Fruit fly (Drosophila melanogaster) whole organism, wandering third instar larva: ENCODE results near the gene RpS10a.

ENCODE experiments used
- Dif ChIP-seq: fragments of 200-275, 200-300 bp; sonication (Bioruptor generic); optimal IDR thresholded peaks from 2 replicates; lab custom pipeline; 2018; ENCODE audit warnings: missing biosample characterization, missing genetic modification characterization; ENCODE audit not compliant: partially characterized antibody
- br ChIP-seq: fragments of 200-800 bp; sonication (Bioruptor generic); optimal IDR thresholded peaks from 2 replicates; lab custom pipeline; 2016; ENCODE audit warnings: missing biosample characterization, missing genetic modification characterization
- ey ChIP-seq: fragments of 200-800 bp; sonication (Bioruptor generic); optimal IDR thresholded peaks from 2 replicates; lab custom pipeline; 2016; ENCODE audit warnings: missing biosample characterization, missing genetic modification characterization
- fru ChIP-seq: fragments of 200-800 bp; sonication (Bioruptor generic); optimal IDR thresholded peaks from 3 replicates; lab custom pipeline; 2016; ENCODE audit warnings: missing biosample characterization, mild to moderate bottlenecking, missing genetic modification characterization
- h ChIP-seq: fragments of 200-800 bp; sonication (Bioruptor generic); optimal IDR thresholded peaks from 3 replicates; lab custom pipeline; 2016; ENCODE audit warnings: missing biosample characterization, mild to moderate bottlenecking, missing genetic modification characterization
- psq ChIP-seq: fragments of 200-800 bp; sonication (Bioruptor generic); optimal IDR thresholded peaks from 3 replicates; lab custom pipeline; 2017; ENCODE audit warnings: missing biosample characterization, mild to moderate bottlenecking, missing genetic modification characterization, moderate library complexity
- usp ChIP-seq: fragments of >200 bp; optimal IDR thresholded peaks from 2 replicates; lab custom pipeline; 2017; ENCODE audit warnings: missing biosample characterization, missing genetic modification characterization
- woc ChIP-seq: sonication (Bioruptor generic); optimal IDR thresholded peaks from 2 replicates; lab custom pipeline; 2016; ENCODE audit warnings: missing biosample characterization, mild to moderate bottlenecking, missing genetic modification characterization

- no peak for TF ChIP-seq h
- TF ChIP-seq psq (GFP tag; lab: Kevin White, UChicago): no peak
- no peak for TF ChIP-seq usp (GFP tag; lab: Kevin White, UChicago)
- no peak for TF ChIP-seq ey (GFP tag; lab: Kevin White, UChicago)
- TF ChIP-seq fru (GFP tag; lab: Kevin White, UChicago): no peak
- TF ChIP-seq Dif (GFP tag; lab: Kevin White, UChicago): no peak
- no peak for TF ChIP-seq woc (GFP tag; lab: Kevin White, UChicago)
- TF ChIP-seq br (GFP tag; lab: Kevin White, UChicago): no peak
These were observed 29.6 kb upstream of the RpS10a start for dm6 chr3R:27622993-27623392.
